Worm (Caenorhabditis elegans) whole organism, L4 larva: Measurements from ENCODE around the gene R03G8.6.

ENCODE experiments used
- D1046.2 ChIP-seq: fragments of 200-800 bp; sonication (Bioruptor generic); IDR thresholded peaks from 2 replicates; pipeline ENCODE4 v1.3.6; 2022; ENCODE audit warnings: missing genetic modification characterization, missing compliant biosample characterization
- F49E8.2 ChIP-seq: sonication (generic microtip); optimal IDR thresholded peaks from 2 replicates; lab custom pipeline; 2016; ENCODE audit warnings: missing compliant biosample characterization, mild to moderate bottlenecking, missing genetic modification characterization, borderline replicate concordance
- R02D3.7 ChIP-seq: fragments of 150-350 bp; sonication (generic microtip); optimal IDR thresholded peaks from 3 replicates; lab custom pipeline; 2014; ENCODE audit warnings: missing biosample characterization, missing genetic modification characterization
- T26A8.4 ChIP-seq: fragments of 200-800 bp; sonication (Bioruptor generic); IDR thresholded peaks from 2 replicates; pipeline ENCODE4 v1.3.6; 2022; ENCODE audit warnings: missing genetic modification characterization, missing compliant biosample characterization
- Y105C5A.15 ChIP-seq: fragments of 200-800 bp; sonication (Bioruptor generic); IDR thresholded peaks from 2 replicates; pipeline ENCODE4 v1.3.6; 2022; ENCODE audit warnings: missing genetic modification characterization, missing compliant biosample characterization
- ZK337.2 ChIP-seq: fragments of 200-800 bp; sonication (Bioruptor generic); IDR thresholded peaks from 2 replicates; pipeline ENCODE4 v1.3.6; 2022; ENCODE audit warnings: missing genetic modification reagents, missing genetic modification characterization, missing compliant biosample characterization
- ZK546.5 ChIP-seq, 2 experiments: sonication (generic microtip); optimal IDR thresholded peaks; 2 replicates each; lab custom pipeline; 2017; ENCODE audit warnings: missing biosample characterization in 2 of 2, missing genetic modification characterization in 2 of 2
- aha-1 ChIP-seq: fragments of 150-350 bp; peaks from one replicate; lab custom pipeline; 2014; ENCODE audit warnings: missing biosample characterization, missing genetic modification characterization
- aly-2 ChIP-seq: sonication (generic microtip); optimal IDR thresholded peaks from 2 replicates; lab custom pipeline; 2018; ENCODE audit warnings: missing biosample characterization, missing genetic modification characterization
- ama-1 ChIP-seq: fragments of 150-350 bp; optimal IDR thresholded peaks from 2 replicates; lab custom pipeline; 2014; ENCODE audit warnings: inconsistent platforms, mixed read lengths
- attf-4 ChIP-seq: sonication (generic microtip); optimal IDR thresholded peaks from 3 replicates; lab custom pipeline; 2017; ENCODE audit warnings: missing biosample characterization, missing genetic modification characterization
- ceh-20 ChIP-seq: fragments of 200-800 bp; sonication (Bioruptor generic); IDR thresholded peaks from 2 replicates; pipeline ENCODE4 v1.3.6; 2022; ENCODE audit warnings: missing genetic modification reagents, missing genetic modification characterization, missing compliant biosample characterization
- ceh-28 ChIP-seq: fragments of 150-350 bp; optimal IDR thresholded peaks from 2 replicates; lab custom pipeline; 2014; ENCODE audit warnings: missing biosample characterization, missing genetic modification reagents, missing genetic modification characterization
- ceh-32 ChIP-seq: sonication (generic microtip); optimal IDR thresholded peaks from 2 replicates; lab custom pipeline; 2016; ENCODE audit warnings: mild to moderate bottlenecking, missing genetic modification characterization, missing compliant biosample characterization; ENCODE audit not compliant: poor library complexity
- ceh-44 ChIP-seq: fragments of 200-800 bp; sonication (Bioruptor generic); IDR thresholded peaks from 2 replicates; pipeline ENCODE4 v1.3.6; 2022; ENCODE audit warnings: missing genetic modification reagents, missing genetic modification characterization, missing compliant biosample characterization
- ceh-62 ChIP-seq: sonication (generic microtip); optimal IDR thresholded peaks from 2 replicates; lab custom pipeline; 2017; ENCODE audit warnings: missing biosample characterization, missing genetic modification characterization
- ctbp-1 ChIP-seq: fragments of 200-800 bp; sonication (Bioruptor generic); IDR thresholded peaks from 2 replicates; pipeline ENCODE4 v1.3.6; 2022; ENCODE audit warnings: missing genetic modification reagents, missing genetic modification characterization, missing compliant biosample characterization
- daf-12 ChIP-seq: fragments of 150-350 bp; optimal IDR thresholded peaks from 2 replicates; lab custom pipeline; 2014; ENCODE audit warnings: missing biosample characterization, missing genetic modification reagents, missing genetic modification characterization
- daf-8 ChIP-seq: fragments of 200-800 bp; sonication (Bioruptor generic); IDR thresholded peaks from 2 replicates; pipeline ENCODE4 v1.3.6; 2022; ENCODE audit warnings: missing genetic modification characterization, missing compliant biosample characterization
- gei-8 ChIP-seq: fragments of 200-800 bp; sonication (Bioruptor generic); optimal IDR thresholded peaks from 2 replicates; lab custom pipeline; 2018; ENCODE audit warnings: mild to moderate bottlenecking, missing genetic modification characterization, missing compliant biosample characterization
- hlh-11 ChIP-seq: fragments of 200-800 bp; sonication (Bioruptor generic); optimal IDR thresholded peaks from 2 replicates; lab custom pipeline; 2018; ENCODE audit warnings: mild to moderate bottlenecking, missing genetic modification characterization, missing compliant biosample characterization
- hlh-30 ChIP-seq: sonication (generic microtip); optimal IDR thresholded peaks from 2 replicates; lab custom pipeline; 2017; ENCODE audit warnings: antibody characterized with exemption, mild to moderate bottlenecking, missing genetic modification characterization, missing compliant biosample characterization; ENCODE audit not compliant: insufficient read depth
- lin-13 ChIP-seq: fragments of 150-350 bp; optimal IDR thresholded peaks from 2 replicates; lab custom pipeline; 2014; ENCODE audit warnings: missing biosample characterization, missing genetic modification reagents, missing genetic modification characterization
- lin-38 ChIP-seq: fragments of 200-800 bp; sonication (Bioruptor generic); IDR thresholded peaks from 2 replicates; pipeline ENCODE4 v1.3.6; 2022; ENCODE audit warnings: missing genetic modification reagents, missing genetic modification characterization, missing compliant biosample characterization
- lir-3 ChIP-seq: sonication (generic microtip); optimal IDR thresholded peaks from 2 replicates; lab custom pipeline; 2016; ENCODE audit warnings: mild to moderate bottlenecking, missing genetic modification characterization, missing compliant biosample characterization
- madf-9 ChIP-seq: fragments of 200-800 bp; sonication (Bioruptor generic); conservative IDR thresholded peaks from 2 replicates; pipeline ENCODE4 v1.3.6; 2022; ENCODE audit warnings: missing genetic modification reagents, missing genetic modification characterization, missing compliant biosample characterization
- mdl-1 ChIP-seq, 2 experiments: fragments of 150-350 bp in 1 of 2; sonication (generic microtip) in 1 of 2; optimal IDR thresholded peaks; 2 replicates each; lab custom pipeline; 2014 to 2017; ENCODE audit warnings: missing biosample characterization in 2 of 2, missing genetic modification characterization in 2 of 2
- nhr-10 ChIP-seq: fragments of 150-350 bp; optimal IDR thresholded peaks from 2 replicates; lab custom pipeline; 2014; ENCODE audit warnings: missing biosample characterization, missing genetic modification characterization
- nhr-11 ChIP-seq: fragments of 150-350 bp; optimal IDR thresholded peaks from 2 replicates; lab custom pipeline; 2014; ENCODE audit warnings: missing biosample characterization, missing genetic modification characterization
- nhr-42 ChIP-seq: fragments of 200-800 bp; sonication (Bioruptor generic); IDR thresholded peaks from 2 replicates; pipeline ENCODE4 v1.3.6; 2022; ENCODE audit warnings: missing genetic modification characterization, missing compliant biosample characterization
- nhr-48 ChIP-seq: sonication (generic microtip); optimal IDR thresholded peaks from 2 replicates; lab custom pipeline; 2016; ENCODE audit warnings: mild to moderate bottlenecking, missing genetic modification characterization, missing compliant biosample characterization
- nhr-76 ChIP-seq: fragments of 150-350 bp; optimal IDR thresholded peaks from 2 replicates; lab custom pipeline; 2014; ENCODE audit warnings: missing biosample characterization, missing genetic modification characterization
- php-3 ChIP-seq: fragments of 200-800 bp; sonication (Bioruptor generic); IDR thresholded peaks from 2 replicates; pipeline ENCODE4 v1.3.6; 2022; ENCODE audit warnings: missing genetic modification reagents, missing genetic modification characterization, missing compliant biosample characterization
- set-16 ChIP-seq: fragments of 200-800 bp; sonication (Bioruptor generic); IDR thresholded peaks from 2 replicates; pipeline ENCODE4 v1.3.6; 2022; ENCODE audit warnings: missing genetic modification reagents, missing genetic modification characterization, missing compliant biosample characterization
- spr-1 ChIP-seq: sonication (generic microtip); optimal IDR thresholded peaks from 2 replicates; lab custom pipeline; 2016; ENCODE audit warnings: mild to moderate bottlenecking, missing genetic modification characterization, missing compliant biosample characterization
- unc-39 ChIP-seq: sonication (generic microtip); optimal IDR thresholded peaks from 2 replicates; lab custom pipeline; 2017; ENCODE audit warnings: missing biosample characterization, missing genetic modification characterization
- zip-11 ChIP-seq: fragments of 200-800 bp; sonication (Bioruptor generic); IDR thresholded peaks from 2 replicates; pipeline ENCODE4 v1.3.6; 2022; ENCODE audit warnings: missing genetic modification characterization, missing compliant biosample characterization
- zip-2 ChIP-seq: fragments of 150-350 bp; optimal IDR thresholded peaks from 2 replicates; lab custom pipeline; 2014; ENCODE audit warnings: missing biosample characterization, missing genetic modification characterization
- ztf-11 ChIP-seq: fragments of 150-350 bp; optimal IDR thresholded peaks from 2 replicates; lab custom pipeline; 2014; ENCODE audit warnings: missing biosample characterization, missing genetic modification characterization

Gene R03G8.6

DNA sequence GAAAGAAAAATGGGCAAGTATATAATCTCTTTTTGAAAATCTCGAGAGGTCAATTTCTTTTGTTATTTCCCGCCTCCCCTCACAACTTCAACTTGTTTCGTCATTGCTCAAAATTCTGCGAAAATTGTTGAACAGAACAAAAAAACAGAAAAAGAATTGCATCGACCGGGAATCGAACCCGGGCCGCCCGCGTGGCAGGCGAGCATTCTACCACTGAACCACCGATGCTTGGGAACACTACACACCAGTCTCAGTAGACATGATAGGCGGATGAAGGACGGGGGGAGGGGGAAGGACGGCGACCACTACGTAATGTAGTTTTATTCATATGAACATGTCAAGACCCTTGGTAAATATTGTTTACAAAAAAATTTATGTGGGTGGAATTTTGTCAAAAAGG lies 20.8 kb upstream of the R03G8.6 start (continued):
- TF ChIP-seq nhr-48 (tag; lab: Kevin White, UChicago) (peak; percentile 37), aha-1 (tag; lab: Kevin White, UChicago) (peak; percentile 97), php-3 (GFP tag; lab: Robert Waterston, UW) (peak; percentile 85), ceh-32 (tag; lab: Kevin White, UChicago) (no peak), daf-12 (tag; lab: Kevin White, UChicago) (no peak), zip-2 (peak; percentile 11), unc-39 (no peak), ceh-44 (GFP tag; lab: Robert Waterston, UW) (peak; percentile 90), nhr-11 (peak; percentile 56), hlh-11 (tag; lab: Kevin White, UChicago) (peak; percentile 76), ceh-20 (GFP tag; lab: Robert Waterston, UW) (peak; percentile 86), lin-13 (GFP tag; lab: Kevin White, UChicago) (peak; percentile 4), spr-1 (peak; percentile 33), ZK546.5 (tag; optimal IDR thresholded peaks at IDR 0.05; lab: Kevin White, UChicago) (no peak), F49E8.2 (tag; lab: Kevin White, UChicago) (no peak), ZK337.2 (GFP tag; lab: Robert Waterston, UW) (peak; percentile 84), nhr-10 (tag; lab: Kevin White, UChicago) (no peak), ceh-62 (no peak), ctbp-1 (GFP tag; lab: Robert Waterston, UW) (peak; percentile 89), daf-8 (GFP tag; lab: Robert Waterston, UW) (no peak), set-16 (GFP tag; lab: Robert Waterston, UW) (peak; percentile 75), lir-3 (tag; lab: Kevin White, UChicago) (peak; percentile 30), gei-8 (GFP tag; lab: Kevin White, UChicago) (peak; percentile 76), madf-9 (peak; percentile 88), ceh-28 (tag; lab: Kevin White, UChicago) (no peak), nhr-76 (tag; lab: Kevin White, UChicago) (no peak), lin-38 (GFP tag; lab: Robert Waterston, UW) (peak; percentile 82), D1046.2 (peak; percentile 87), T26A8.4 (no peak), attf-4 (no peak), aly-2 (tag; lab: Kevin White, UChicago) (no peak), ztf-11 (tag; lab: Kevin White, UChicago) (no peak)

DNA sequence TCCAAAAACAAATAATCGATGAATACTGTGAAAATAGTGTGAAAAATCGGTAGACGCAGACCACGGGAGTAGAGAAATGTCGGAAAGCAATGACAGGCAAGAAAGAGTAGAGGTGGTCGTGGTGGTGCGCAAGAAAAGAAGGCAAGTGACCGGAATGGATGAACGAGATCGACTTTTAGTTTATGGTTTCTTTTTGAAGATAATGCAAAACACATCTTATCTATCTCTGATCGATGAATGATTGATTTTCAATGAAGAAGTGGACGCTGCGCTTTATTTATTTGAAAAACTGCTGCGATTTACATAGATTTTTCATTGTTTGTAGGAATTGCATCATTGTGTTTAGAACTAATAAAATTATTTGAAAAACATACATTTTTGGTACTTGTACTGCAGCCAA lies 19.6 kb upstream of the R03G8.6 start:
- no peak for TF ChIP-seq daf-8 (GFP tag; lab: Robert Waterston, UW)
- no peak for TF ChIP-seq Y105C5A.15 (GFP tag; lab: Robert Waterston, UW)
- no peak for TF ChIP-seq R02D3.7 (tag; lab: Kevin White, UChicago)
- no peak for TF ChIP-seq nhr-42
- TF ChIP-seq ama-1, result no peak
- TF ChIP-seq mdl-1 (tag; optimal IDR thresholded peaks at IDR 0.05; lab: Kevin White, UChicago), result no peak
- TF ChIP-seq set-16 (GFP tag; lab: Robert Waterston, UW), result no peak
- TF ChIP-seq hlh-30 (tag; lab: Kevin White, UChicago), result peak; percentile 31
- TF ChIP-seq lin-38 (GFP tag; lab: Robert Waterston, UW), result no peak
- peak; percentile 48 for TF ChIP-seq aha-1 (tag; lab: Kevin White, UChicago)
- no peak for TF ChIP-seq spr-1

DNA sequence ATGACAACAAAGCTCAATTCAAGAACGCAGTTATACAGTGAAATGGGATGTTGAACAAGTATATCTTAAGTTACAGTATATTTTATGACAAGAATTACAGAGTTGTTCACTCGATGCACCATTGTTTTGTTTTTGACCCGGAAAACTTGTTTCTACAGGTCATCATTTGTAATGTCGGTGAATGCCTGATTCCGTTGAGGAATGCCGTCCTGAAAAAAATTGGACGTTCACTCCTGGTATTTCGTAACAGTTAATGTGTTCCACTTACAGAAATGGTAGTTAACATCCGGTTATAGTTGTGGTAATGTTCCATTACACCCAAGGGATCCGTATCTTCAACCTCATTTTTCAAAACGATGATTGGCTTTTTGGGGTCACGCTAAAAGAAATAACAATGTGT lies 16.1 kb upstream of the R03G8.6 start:
- no peak for TF ChIP-seq zip-11 (GFP tag; lab: Robert Waterston, UW)
- TF ChIP-seq aha-1 (tag; lab: Kevin White, UChicago), result peak; percentile 83
